Fruit fly (Drosophila melanogaster): ENCODE data around the gene CG44325.

CG44325 gene

DNA sequence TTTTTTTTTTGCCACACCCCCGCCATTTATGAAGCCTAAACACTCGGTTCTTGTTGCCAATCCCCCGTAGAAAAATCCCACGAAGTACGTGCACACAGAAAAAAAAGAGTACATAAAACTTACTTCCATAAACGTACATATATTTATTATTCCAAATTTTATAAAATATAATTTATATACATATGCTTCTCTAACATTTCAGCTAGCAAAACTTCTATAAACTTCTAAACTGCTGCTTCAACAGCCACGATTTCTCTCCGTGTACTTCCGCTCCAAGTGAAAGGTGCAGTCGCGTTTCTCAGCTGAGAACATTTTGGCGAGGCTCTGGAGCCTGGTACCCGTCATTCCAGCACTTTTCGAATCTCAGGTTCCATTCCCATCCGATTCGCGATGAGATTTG lies 15.6 kb downstream of the CG44325 start (continued):
- TF ChIP-seq Med (GFP tag) (peak; percentile 66), CG14014 (GFP tag; IDR thresholded peaks at IDR 0.05) (no peak), twi (tag; optimal IDR thresholded peaks at IDR 0.05) (no peak), CG3726 (GFP tag; IDR thresholded peaks at IDR 0.05) (no peak), zen (tag; optimal IDR thresholded peaks at IDR 0.05) (no peak), pzg (GFP tag; optimal IDR thresholded peaks at IDR 0.05) (no peak), pho (GFP tag; optimal IDR thresholded peaks at IDR 0.05) (no peak), CHES-1-like (GFP tag; optimal IDR thresholded peaks at IDR 0.05) (no peak), insv (GFP tag; optimal IDR thresholded peaks at IDR 0.05) (no peak), lbe (GFP tag; optimal IDR thresholded peaks at IDR 0.05) (peak; percentile 58), GATAe (GFP tag; conservative IDR thresholded peaks at IDR 0.05) (no peak), Myb (GFP tag; optimal IDR thresholded peaks at IDR 0.05) (no peak), Pdp1 (GFP tag; optimal IDR thresholded peaks at IDR 0.05) (no peak), klu (GFP tag; IDR thresholded peaks at IDR 0.05) (0 out of 2 replicates have a peak, but pooled peaks have one; percentile 11), tx (GFP tag; optimal IDR thresholded peaks at IDR 0.05) (no peak), ftz-f1 (GFP tag; optimal IDR thresholded peaks at IDR 0.05) (no peak), tap (tag; optimal IDR thresholded peaks at IDR 0.05) (no peak), Drgx (GFP tag; IDR thresholded peaks at IDR 0.05) (peak; percentile 67), Hr51 (GFP tag; optimal IDR thresholded peaks at IDR 0.05) (peak in 1 of 2 experiments; percentile 57), bowl (GFP tag; IDR thresholded peaks at IDR 0.05) (no peak), psq (GFP tag; optimal IDR thresholded peaks at IDR 0.05) (no peak), Nf-YB (GFP tag; optimal IDR thresholded peaks at IDR 0.05) (no peak), CG17186 (GFP tag; optimal IDR thresholded peaks at IDR 0.05) (no peak), C15 (GFP tag; IDR thresholded peaks at IDR 0.05) (no peak), grn (GFP tag; optimal IDR thresholded peaks at IDR 0.05) (no peak), MESR4 (GFP tag; optimal IDR thresholded peaks at IDR 0.05) (no peak), Ada2b (GFP tag; IDR thresholded peaks at IDR 0.05) (0 out of 2 replicates have a peak, but pooled peaks have one; percentile 12), CG2678 (tag; optimal IDR thresholded peaks at IDR 0.05) (peak; percentile 4), bbx (GFP tag; IDR thresholded peaks at IDR 0.05; ENCODE audit: partially characterized antibody) (no peak), CG6813 (GFP tag; optimal IDR thresholded peaks at IDR 0.05) (no peak), Abd-B (GFP tag; optimal IDR thresholded peaks at IDR 0.05) (no peak), danr (GFP tag; IDR thresholded peaks at IDR 0.05) (no peak), CG8478 (optimal IDR thresholded peaks at IDR 0.05) (no peak), h (optimal IDR thresholded peaks at IDR 0.05) (no peak), gro (GFP tag; optimal IDR thresholded peaks at IDR 0.05) (no peak), gt (GFP tag; IDR thresholded peaks at IDR 0.05) (no peak), p53 (GFP tag; optimal IDR thresholded peaks at IDR 0.05) (no peak), CG18764 (GFP tag; optimal IDR thresholded peaks at IDR 0.05) (no peak), B-H1 (GFP tag; IDR thresholded peaks at IDR 0.05) (peak; percentile 37; the same call in 1 of the 3 replicates), CG10267 (tag; optimal IDR thresholded peaks at IDR 0.05) (no peak), her (GFP tag; optimal IDR thresholded peaks at IDR 0.05) (no peak), dan (GFP tag; IDR thresholded peaks at IDR 0.05) (no peak), CG31441 (GFP tag; IDR thresholded peaks at IDR 0.05) (0 out of 2 replicates have a peak, but pooled peaks have one; percentile 27), CG11456 (GFP tag; IDR thresholded peaks at IDR 0.05) (peak; percentile 50; the same call in 1 of the 3 replicates), disco-r (GFP tag; optimal IDR thresholded peaks at IDR 0.05) (no peak), corto (GFP tag; optimal IDR thresholded peaks at IDR 0.05) (peak; percentile 26), CkIIα-i1 (GFP tag; IDR thresholded peaks at IDR 0.05) (no peak), sim (GFP tag; IDR thresholded peaks at IDR 0.05) (no peak), Lhr (GFP tag; optimal IDR thresholded peaks at IDR 0.05) (no peak), trh (GFP tag; optimal IDR thresholded peaks at IDR 0.05) (no peak), CG12071 (GFP tag; optimal IDR thresholded peaks at IDR 0.05) (no peak), ranshi (GFP tag; IDR thresholded peaks at IDR 0.05) (no peak), stwl (tag; optimal IDR thresholded peaks at IDR 0.05) (no peak)

All from whole organism, embryonic.